Fruit fly (Drosophila melanogaster) S2 (cell line): Measurements from ENCODE around the gene peng.

ENCODE experiments used
- CG8478 ChIP-seq: fragments of >200 bp; optimal IDR thresholded peaks from 2 replicates; lab custom pipeline; 2018
- CTCF ChIP-seq, 2 experiments: fragments of >200 bp; optimal IDR thresholded peaks; 2 replicates each; lab custom pipeline; 2018

- TF ChIP-seq CTCF (optimal IDR thresholded peaks at IDR 0.05; lab: Kevin White, UChicago) (no peak), CG8478 (lab: Kevin White, UChicago) (no peak)
Measured at dm6 chrX:21388734-21389133, 39.1 kb upstream of the peng start, which contains the start of gene mst.
